Worm (Caenorhabditis elegans) whole organism, midembryonic: ENCODE measurements around the gene lgg-3.

ENCODE experiments used
- T22C8.4 ChIP-seq: fragments of 200-800 bp; sonication (Bioruptor generic); IDR thresholded peaks from 2 replicates; pipeline ENCODE4 v1.3.6; 2022; ENCODE audit warnings: missing genetic modification characterization, missing compliant biosample characterization
- cog-1 ChIP-seq: sonication (generic microtip); optimal IDR thresholded peaks from 2 replicates; lab custom pipeline; 2016; ENCODE audit warnings: missing genetic modification characterization, missing compliant biosample characterization
- flt-1 ChIP-seq: fragments of 200-800 bp; sonication (Bioruptor generic); IDR thresholded peaks from 2 replicates; pipeline ENCODE4 v1.3.6; 2022; ENCODE audit warnings: missing genetic modification characterization, missing compliant biosample characterization
- klf-2 ChIP-seq: fragments of 200-800 bp; sonication (Bioruptor generic); conservative IDR thresholded peaks from 2 replicates; pipeline ENCODE4 v1.3.6; 2022; ENCODE audit warnings: missing genetic modification reagents, missing genetic modification characterization, missing compliant biosample characterization
- med-1 ChIP-seq: sonication (generic microtip); optimal IDR thresholded peaks from 2 replicates; lab custom pipeline; 2017; ENCODE audit warnings: missing genetic modification characterization, mild to moderate bottlenecking, missing compliant biosample characterization, antibody characterized with exemption, missing genetic modification reagents; ENCODE audit not compliant: insufficient read depth
- ref-1 ChIP-seq: fragments of 200-800 bp; sonication (Bioruptor generic); conservative IDR thresholded peaks from 2 replicates; pipeline ENCODE4 v1.3.6; 2022; ENCODE audit warnings: missing genetic modification reagents, missing genetic modification characterization, missing compliant biosample characterization
- tab-1 ChIP-seq: fragments of 200-800 bp; sonication (Bioruptor generic); IDR thresholded peaks from 2 replicates; pipeline ENCODE4 v1.3.6; 2022; ENCODE audit warnings: missing genetic modification characterization, missing compliant biosample characterization
- ztf-23 ChIP-seq: fragments of 200-800 bp; sonication (Bioruptor generic); IDR thresholded peaks from 2 replicates; pipeline ENCODE4 v1.3.6; 2022; ENCODE audit warnings: missing genetic modification reagents, missing genetic modification characterization, missing compliant biosample characterization
- ztf-29 ChIP-seq: fragments of 200-800 bp; sonication (Bioruptor generic); IDR thresholded peaks from 2 replicates; pipeline ENCODE4 v1.3.6; 2022; ENCODE audit warnings: missing genetic modification reagents, missing genetic modification characterization, missing compliant biosample characterization

Gene lgg-3

ce11 chrIII:5697963-5698730 is at the start of gene lgg-3, which contains the start of gene rgs-5:
Gene lgg-3, minus strand, starts transcription at chrIII:5698013.
Gene rgs-5, plus strand, starts transcription at chrIII:5698555.
- no peak for TF ChIP-seq tab-1 (GFP tag; lab: Robert Waterston, UW)
- TF ChIP-seq ztf-29 (GFP tag; lab: Robert Waterston, UW) = no peak
- TF ChIP-seq ref-1 (GFP tag; lab: Robert Waterston, UW) = no peak
- TF ChIP-seq ztf-23 (GFP tag; lab: Robert Waterston, UW) = no peak
- no peak for TF ChIP-seq cog-1 (tag; lab: Kevin White, UChicago)
- no peak for TF ChIP-seq med-1 (GFP tag; lab: Kevin White, UChicago)
- TF ChIP-seq T22C8.4 (GFP tag; lab: Robert Waterston, UW) = no peak
- TF ChIP-seq flt-1 (GFP tag; lab: Robert Waterston, UW) = no peak
- TF ChIP-seq klf-2 (GFP tag; lab: Robert Waterston, UW) = no peak

- TF ChIP-seq ztf-23 (GFP tag; lab: Robert Waterston, UW) (no peak), T22C8.4 (GFP tag; lab: Robert Waterston, UW) (no peak), tab-1 (GFP tag; lab: Robert Waterston, UW) (no peak), med-1 (GFP tag; lab: Kevin White, UChicago) (no peak), cog-1 (tag; lab: Kevin White, UChicago) (no peak), klf-2 (GFP tag; lab: Robert Waterston, UW) (no peak), flt-1 (GFP tag; lab: Robert Waterston, UW) (no peak), ztf-29 (GFP tag; lab: Robert Waterston, UW) (no peak), ref-1 (GFP tag; lab: Robert Waterston, UW) (no peak)
Measured at ce11 chrIII:5747185-5747584, 49.4 kb upstream of the lgg-3 start, which contains the start of gene B0244.4. Gene B0244.4, plus strand, starts transcription at chrIII:5747485.

ce11 chrIII:5744579-5744978 is 46.8 kb upstream of the lgg-3 start, which contains the start of gene B0244.5:
Gene B0244.5, plus strand, starts transcription at chrIII:5744879.
- TF ChIP-seq med-1 (GFP tag; lab: Kevin White, UChicago) (no peak), tab-1 (GFP tag; lab: Robert Waterston, UW) (no peak), ztf-23 (GFP tag; lab: Robert Waterston, UW) (no peak), cog-1 (tag; lab: Kevin White, UChicago) (no peak), T22C8.4 (GFP tag; lab: Robert Waterston, UW) (no peak), flt-1 (GFP tag; lab: Robert Waterston, UW) (no peak), klf-2 (GFP tag; lab: Robert Waterston, UW) (no peak), ztf-29 (GFP tag; lab: Robert Waterston, UW) (no peak), ref-1 (GFP tag; lab: Robert Waterston, UW) (no peak)

- TF ChIP-seq T22C8.4 (GFP tag; lab: Robert Waterston, UW) (no peak), ref-1 (GFP tag; lab: Robert Waterston, UW) (no peak), cog-1 (tag; lab: Kevin White, UChicago) (no peak), med-1 (GFP tag; lab: Kevin White, UChicago) (no peak), ztf-23 (GFP tag; lab: Robert Waterston, UW) (no peak), tab-1 (GFP tag; lab: Robert Waterston, UW) (no peak), flt-1 (GFP tag; lab: Robert Waterston, UW) (no peak), klf-2 (GFP tag; lab: Robert Waterston, UW) (no peak), ztf-29 (GFP tag; lab: Robert Waterston, UW) (no peak)
Measured at ce11 chrIII:5743084-5743483, 45.3 kb upstream of the lgg-3 start, which contains the start of gene B0244.15. Gene B0244.15, plus strand, starts transcription at chrIII:5743384.

- TF ChIP-seq ztf-23 (GFP tag; lab: Robert Waterston, UW) (no peak), tab-1 (GFP tag; lab: Robert Waterston, UW) (no peak), med-1 (GFP tag; lab: Kevin White, UChicago) (no peak), ref-1 (GFP tag; lab: Robert Waterston, UW) (no peak), ztf-29 (GFP tag; lab: Robert Waterston, UW) (no peak), cog-1 (tag; lab: Kevin White, UChicago) (no peak), flt-1 (GFP tag; lab: Robert Waterston, UW) (no peak), T22C8.4 (GFP tag; lab: Robert Waterston, UW) (no peak), klf-2 (GFP tag; lab: Robert Waterston, UW) (no peak)
Measured at ce11 chrIII:5740666-5741065, 42.9 kb upstream of the lgg-3 start, which contains the start of gene B0244.16. Gene B0244.16, plus strand, starts transcription at chrIII:5740966.

ce11 chrIII:5737708-5738107 is 39.9 kb upstream of the lgg-3 start, which contains the start of gene B0244.6:
Gene B0244.6, plus strand, starts transcription at chrIII:5738008.
- TF ChIP-seq cog-1 (tag; lab: Kevin White, UChicago) (no peak), flt-1 (GFP tag; lab: Robert Waterston, UW) (no peak), klf-2 (GFP tag; lab: Robert Waterston, UW) (no peak), ztf-23 (GFP tag; lab: Robert Waterston, UW) (no peak), ztf-29 (GFP tag; lab: Robert Waterston, UW) (no peak), T22C8.4 (GFP tag; lab: Robert Waterston, UW) (no peak), med-1 (GFP tag; lab: Kevin White, UChicago) (no peak), ref-1 (GFP tag; lab: Robert Waterston, UW) (no peak), tab-1 (GFP tag; lab: Robert Waterston, UW) (no peak)

- no peak for TF ChIP-seq tab-1 (GFP tag; lab: Robert Waterston, UW)
Measured at ce11 chrIII:5734905-5735304, 37.1 kb upstream of the lgg-3 start, which contains the start of gene B0244.10. Gene B0244.10, plus strand, starts transcription at chrIII:5735158.

ce11 chrIII:5734328-5734727 is 36.5 kb upstream of the lgg-3 start:
- TF ChIP-seq ztf-29 (GFP tag; lab: Robert Waterston, UW) (no peak), klf-2 (GFP tag; lab: Robert Waterston, UW) (no peak), tab-1 (GFP tag; lab: Robert Waterston, UW) (no peak), ref-1 (GFP tag; lab: Robert Waterston, UW) (no peak), flt-1 (GFP tag; lab: Robert Waterston, UW) (no peak), ztf-23 (GFP tag; lab: Robert Waterston, UW) (no peak), med-1 (GFP tag; lab: Kevin White, UChicago) (no peak), cog-1 (tag; lab: Kevin White, UChicago) (no peak), T22C8.4 (GFP tag; lab: Robert Waterston, UW) (no peak)
